Worm (Caenorhabditis elegans): ENCODE measurements around the gene spig-4.

DNA sequence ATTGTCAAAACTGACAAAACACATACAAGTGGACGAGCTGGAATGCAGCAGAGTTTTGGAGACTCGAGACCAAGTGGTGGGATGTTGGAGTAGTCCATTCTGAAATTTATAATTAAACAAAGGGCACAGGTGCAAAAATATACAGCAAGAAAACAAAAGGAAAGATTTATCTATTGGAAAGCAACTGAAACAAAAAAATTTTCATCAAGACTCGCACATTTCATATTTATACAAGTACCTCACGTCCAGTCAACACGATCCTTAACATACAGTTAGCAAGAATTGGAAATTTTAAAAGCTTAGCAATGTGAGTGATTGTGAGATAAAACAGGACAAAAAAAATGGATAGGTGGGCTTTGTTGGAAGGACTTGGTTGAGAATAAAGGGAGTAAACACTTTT lies 7.6 kb upstream of the spig-4 start, which contains the start of gene F47B8.1:
- no peak for TF ChIP-seq F10E7.11 (tag; optimal IDR thresholded peaks at IDR 0.05)
- TF ChIP-seq lin-35 (GFP tag; optimal IDR thresholded peaks at IDR 0.05), result no peak
- TF ChIP-seq egl-18 (GFP tag; IDR thresholded peaks at IDR 0.05), result no peak
- TF ChIP-seq him-1 (tag; optimal IDR thresholded peaks at IDR 0.05), result no peak
- TF ChIP-seq nhr-80 (tag; optimal IDR thresholded peaks at IDR 0.05), result no peak
- TF ChIP-seq attf-3 (GFP tag; conservative IDR thresholded peaks at IDR 0.05), result no peak
- no peak for TF ChIP-seq nhr-179 (tag; optimal IDR thresholded peaks at IDR 0.05)
- TF ChIP-seq sdz-38 (tag; optimal IDR thresholded peaks at IDR 0.05), result no peak

Measured in whole organism, young adult.